Worm (Caenorhabditis elegans) whole organism, L1 larva: ENCODE data around the gene C29E4.15.
"Not testable (repeated sequence)": the region's sequence is repeated elsewhere in the genome, so short reads cannot be mapped to it uniquely, and the experiment has no call there.

Source experiments
- C04F5.9 ChIP-seq: sonication (generic microtip); optimal IDR thresholded peaks from 2 replicates; lab custom pipeline; 2016; ENCODE audit warnings: missing genetic modification characterization, missing compliant biosample characterization
- C16A3.4 ChIP-seq: fragments of 150-350 bp; optimal IDR thresholded peaks from 2 replicates; lab custom pipeline; 2014; ENCODE audit warnings: missing biosample characterization, missing genetic modification characterization
- C34B4.2 ChIP-seq: sonication (generic microtip); optimal IDR thresholded peaks from 2 replicates; lab custom pipeline; 2017; ENCODE audit warnings: mild to moderate bottlenecking, missing genetic modification characterization, missing compliant biosample characterization
- alr-1 ChIP-seq: fragments of 200-800 bp; sonication (Bioruptor generic); optimal IDR thresholded peaks from 2 replicates; lab custom pipeline; 2018; ENCODE audit warnings: borderline replicate concordance, mild to moderate bottlenecking, missing genetic modification characterization, missing compliant biosample characterization
- ceh-8 ChIP-seq: fragments of 200-800 bp; sonication (Bioruptor generic); optimal IDR thresholded peaks from 2 replicates; lab custom pipeline; 2018; ENCODE audit warnings: mild to moderate bottlenecking, missing genetic modification characterization, moderate library complexity, missing compliant biosample characterization
- ceh-90 ChIP-seq: sonication (generic microtip); optimal IDR thresholded peaks from 2 replicates; lab custom pipeline; 2016; ENCODE audit warnings: missing genetic modification characterization, missing compliant biosample characterization
- ces-1 ChIP-seq: fragments of 150-350 bp; optimal IDR thresholded peaks from 2 replicates; lab custom pipeline; 2014; ENCODE audit warnings: missing biosample characterization, missing genetic modification reagents, missing genetic modification characterization
- dsc-1 ChIP-seq: sonication (generic microtip); optimal IDR thresholded peaks from 2 replicates; lab custom pipeline; 2016; ENCODE audit warnings: mild to moderate bottlenecking, missing genetic modification characterization, missing compliant biosample characterization
- egl-27 ChIP-seq, 2 experiments: fragments of 150-350 bp in 1 of 2; sonication (generic microtip); optimal IDR thresholded peaks; 3 replicates each; lab custom pipeline; 2017 to 2018; ENCODE audit warnings: missing biosample characterization in 2 of 2, missing genetic modification characterization in 2 of 2, missing genetic modification reagents in 2 of 2
- ets-5 ChIP-seq: fragments of 200-800 bp; sonication (Bioruptor generic); IDR thresholded peaks from 2 replicates; pipeline ENCODE4 v1.3.6; 2022; ENCODE audit warnings: missing genetic modification characterization, missing compliant biosample characterization
- fkh-10 ChIP-seq: sonication (generic microtip); optimal IDR thresholded peaks from 2 replicates; lab custom pipeline; 2017; ENCODE audit warnings: missing biosample characterization, missing genetic modification reagents, missing genetic modification characterization
- fkh-8 ChIP-seq: sonication (generic microtip); optimal IDR thresholded peaks from 2 replicates; lab custom pipeline; 2016; ENCODE audit warnings: mild to moderate bottlenecking, missing genetic modification characterization, missing compliant biosample characterization
- hlh-4 ChIP-seq: sonication (generic microtip); optimal IDR thresholded peaks from 2 replicates; lab custom pipeline; 2016; ENCODE audit warnings: mild to moderate bottlenecking, missing genetic modification characterization, missing compliant biosample characterization
- hpl-2 ChIP-seq: fragments of 150-350 bp; optimal IDR thresholded peaks from 2 replicates; lab custom pipeline; 2014; ENCODE audit warnings: missing biosample characterization, missing genetic modification reagents, missing genetic modification characterization
- isw-1 ChIP-seq: fragments of 200-800 bp; sonication (Bioruptor generic); IDR thresholded peaks from 2 replicates; pipeline ENCODE4 v1.3.6; 2022; ENCODE audit warnings: missing genetic modification characterization, missing compliant biosample characterization
- lin-14 ChIP-seq: fragments of 200-800 bp; sonication (Bioruptor generic); optimal IDR thresholded peaks from 2 replicates; lab custom pipeline; 2018; ENCODE audit warnings: mild to moderate bottlenecking, missing genetic modification characterization, moderate library complexity, missing compliant biosample characterization
- lin-35 ChIP-seq, 2 experiments: fragments of 150-350 bp; optimal IDR thresholded peaks; 2 replicates each; lab custom pipeline; 2014; ENCODE audit warnings: missing biosample characterization in 2 of 2, missing genetic modification characterization in 2 of 2, missing genetic modification reagents in 2 of 2
- mep-1 ChIP-seq: fragments of 150-350 bp; optimal IDR thresholded peaks from 2 replicates; lab custom pipeline; 2014; ENCODE audit warnings: missing biosample characterization, missing genetic modification characterization
- nhr-11 ChIP-seq: fragments of 150-350 bp; optimal IDR thresholded peaks from 2 replicates; lab custom pipeline; 2014; ENCODE audit warnings: missing biosample characterization, missing genetic modification characterization
- nhr-12 ChIP-seq: sonication (generic microtip); optimal IDR thresholded peaks from 2 replicates; lab custom pipeline; 2017; ENCODE audit warnings: missing biosample characterization, missing genetic modification characterization
- nhr-19 ChIP-seq: fragments of 200-800 bp; sonication (Bioruptor generic); conservative IDR thresholded peaks from 2 replicates; pipeline ENCODE4 v1.3.6; 2022; ENCODE audit warnings: missing genetic modification characterization, missing compliant biosample characterization
- nhr-20 ChIP-seq: sonication (generic microtip); optimal IDR thresholded peaks from 2 replicates; lab custom pipeline; 2016; ENCODE audit warnings: mild to moderate bottlenecking, missing genetic modification characterization, missing compliant biosample characterization
- nhr-237 ChIP-seq: fragments of 150-350 bp; optimal IDR thresholded peaks from 2 replicates; lab custom pipeline; 2014; ENCODE audit warnings: missing biosample characterization, missing genetic modification characterization
- nhr-76 ChIP-seq: sonication (generic microtip); optimal IDR thresholded peaks from 2 replicates; lab custom pipeline; 2017; ENCODE audit warnings: missing biosample characterization, missing genetic modification characterization
- nhr-77 ChIP-seq: fragments of 150-350 bp; optimal IDR thresholded peaks from 2 replicates; lab custom pipeline; 2014; ENCODE audit warnings: missing biosample characterization, missing genetic modification characterization
- nhr-84 ChIP-seq: sonication (generic microtip); optimal IDR thresholded peaks from 2 replicates; lab custom pipeline; 2017; ENCODE audit warnings: missing biosample characterization, missing genetic modification characterization
- nhr-90 ChIP-seq: sonication (generic microtip); optimal IDR thresholded peaks from 2 replicates; lab custom pipeline; 2016; ENCODE audit warnings: mild to moderate bottlenecking, missing genetic modification characterization, missing compliant biosample characterization; ENCODE audit not compliant: poor library complexity
- pax-3 ChIP-seq: fragments of 200-800 bp; sonication (Bioruptor generic); optimal IDR thresholded peaks from 2 replicates; lab custom pipeline; 2018; ENCODE audit warnings: mild to moderate bottlenecking, missing genetic modification characterization, moderate library complexity, missing compliant biosample characterization
- sup-37 ChIP-seq: fragments of 200-800 bp; sonication (Bioruptor generic); optimal IDR thresholded peaks from 2 replicates; lab custom pipeline; 2018; ENCODE audit warnings: mild to moderate bottlenecking, missing genetic modification characterization, missing compliant biosample characterization
- tbx-2 ChIP-seq: sonication (generic microtip); optimal IDR thresholded peaks from 2 replicates; lab custom pipeline; 2016; ENCODE audit warnings: missing genetic modification characterization, missing compliant biosample characterization
- unc-30 ChIP-seq: sonication (generic microtip); optimal IDR thresholded peaks from 2 replicates; lab custom pipeline; 2017; ENCODE audit warnings: missing biosample characterization, missing genetic modification characterization
- unc-62 ChIP-seq: fragments of 150-350 bp; optimal IDR thresholded peaks from 2 replicates; lab custom pipeline; 2014; ENCODE audit warnings: missing biosample characterization, missing genetic modification reagents, missing genetic modification characterization
- unc-98 ChIP-seq: fragments of 200-800 bp; sonication (Bioruptor generic); IDR thresholded peaks from 2 replicates; pipeline ENCODE4 v1.3.6; 2022; ENCODE audit warnings: missing genetic modification characterization, missing compliant biosample characterization

Gene C29E4.15

DNA sequence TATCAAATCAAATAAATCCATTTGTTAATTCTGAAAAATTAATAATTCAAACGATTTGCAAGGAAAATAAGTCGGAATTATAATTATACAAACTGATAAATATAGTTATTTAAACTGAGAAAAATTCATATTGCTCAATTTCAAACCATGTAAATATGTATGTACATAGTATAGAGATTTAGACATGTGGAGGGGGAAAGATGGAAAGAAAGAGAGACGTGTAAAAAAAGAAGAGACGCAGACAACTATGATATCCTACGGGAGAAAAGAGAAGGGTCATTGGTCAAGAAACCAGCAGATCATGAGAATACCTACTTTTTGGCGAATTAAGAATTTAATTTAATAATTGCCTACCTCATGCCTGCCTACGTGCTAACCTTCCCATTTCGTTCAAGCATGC lies 5.7 kb downstream of the C29E4.15 start, which contains the start of gene C29E4.11 (continued):
- no peak for TF ChIP-seq ceh-8 (GFP tag; lab: Kevin White, UChicago)
- no peak for TF ChIP-seq fkh-8 (tag; lab: Kevin White, UChicago)
- peak in 1 of 2 experiments; percentile 13 for TF ChIP-seq lin-35 (GFP tag; optimal IDR thresholded peaks at IDR 0.05; lab: Kevin White, UChicago)
- TF ChIP-seq fkh-10 (GFP tag; lab: Kevin White, UChicago), result no peak
- no peak for TF ChIP-seq nhr-76 (tag; lab: Kevin White, UChicago)
- no peak for TF ChIP-seq lin-14
- no peak for TF ChIP-seq C16A3.4 (tag; lab: Kevin White, UChicago)
- no peak for TF ChIP-seq hpl-2 (GFP tag; lab: Kevin White, UChicago)
- TF ChIP-seq nhr-20 (tag; lab: Kevin White, UChicago), result no peak
- TF ChIP-seq nhr-12 (tag; lab: Kevin White, UChicago), result no peak
- no peak for TF ChIP-seq C04F5.9 (tag; lab: Kevin White, UChicago)
- no peak for TF ChIP-seq ceh-90
- no peak for TF ChIP-seq C34B4.2 (tag; lab: Kevin White, UChicago)
- TF ChIP-seq nhr-84, result no peak

- peak; percentile 8 for TF ChIP-seq dsc-1 (tag; lab: Kevin White, UChicago)
- TF ChIP-seq nhr-19, result peak; percentile 33; the same call in 1 of the 2 replicates
These were observed 6.6 kb downstream of the C29E4.15 start, which contains the start of gene F54H12.10 for ce11 chrIII:7958922-7959609. Gene F54H12.10, minus strand, starts transcription at chrIII:7958972.

DNA sequence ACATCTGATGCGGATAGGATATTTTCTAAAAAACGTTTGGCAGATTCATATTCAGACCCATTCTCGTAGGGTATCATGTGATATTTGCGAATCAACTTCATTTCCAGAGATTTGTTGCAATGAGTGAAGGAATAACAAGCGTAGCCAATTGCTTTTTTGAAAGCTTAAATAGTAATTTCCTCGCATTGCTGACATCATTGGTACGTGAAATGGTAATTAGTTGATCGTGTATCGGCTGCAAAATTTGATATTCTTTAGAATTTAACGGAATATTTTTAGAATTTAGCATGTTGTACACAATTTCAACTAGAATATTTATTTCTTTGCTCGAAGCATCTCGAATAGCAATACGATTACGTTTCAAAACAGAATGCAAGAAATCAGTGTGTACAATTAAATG lies 10.2 kb downstream of the C29E4.15 start, which contains the start of gene F54H12.4:
Gene F54H12.4, minus strand, starts transcription at position 101 of the 400 bp plus-strand sequence.
- not testable (repeated sequence) for TF ChIP-seq ces-1 (GFP tag; lab: Kevin White, UChicago); alr-1; hlh-4

ce11 chrIII:7964281-7964680 lies 11.9 kb downstream of the C29E4.15 start, which contains the start of gene F54H12.2:
Gene F54H12.2, plus strand, starts transcription at chrIII:7964581.
- TF ChIP-seq fkh-8, tbx-2, unc-30 (tag; lab: Kevin White, UChicago): not testable (repeated sequence)

ce11 chrIII:7965946-7966692 lies 13.7 kb downstream of the C29E4.15 start:
- TF ChIP-seq dsc-1 (tag; lab: Kevin White, UChicago), result peak; percentile 35
- 0 out of 2 replicates have a peak, but pooled peaks have one; percentile 18 for TF ChIP-seq nhr-19

- TF ChIP-seq nhr-237 (no peak), nhr-90 (tag; lab: Kevin White, UChicago) (no peak), lin-14 (no peak), unc-98 (GFP tag; lab: Robert Waterston, UW) (no peak), isw-1 (no peak), ets-5 (GFP tag; lab: Robert Waterston, UW) (no peak), sup-37 (GFP tag; lab: Kevin White, UChicago) (no peak), nhr-11 (no peak), egl-27 (tag; optimal IDR thresholded peaks at IDR 0.05; lab: Kevin White, UChicago) (no peak), mep-1 (no peak), nhr-77 (no peak), nhr-20 (tag; lab: Kevin White, UChicago) (no peak), fkh-10 (GFP tag; lab: Kevin White, UChicago) (no peak), nhr-19 (no peak), ceh-8 (GFP tag; lab: Kevin White, UChicago) (no peak), pax-3 (tag; lab: Kevin White, UChicago) (no peak), unc-62 (GFP tag; lab: Kevin White, UChicago) (no peak)
These were observed 16.7 kb downstream of the C29E4.15 start, which contains the start of the genes F54H12.8 and F54H12.7 for ce11 chrIII:7969121-7969520. Gene F54H12.8, minus strand, starts transcription at chrIII:7969221. Gene F54H12.7, plus strand, starts transcription at chrIII:7969349.
